2 worm cellular contexts compared by ENCODE assay signal in genomic region chrX:3153133-3153532, ce11.
TF ChIP-seq lines count a peak whose summit lies in the region.

No protein-coding gene starts in this region.

TF ChIP-seq in whole organism, L1 larva, 84 proteins besides CTCF, POLR2A, EP300 and RAD21 (continued from another document):
- TF ChIP-seq nhr-84 (tag; optimal IDR thresholded peaks at IDR 0.05; lab: Kevin White, UChicago) (no peak), nhr-12 (tag; optimal IDR thresholded peaks at IDR 0.05; lab: Kevin White, UChicago) (no peak), nhr-76 (tag; optimal IDR thresholded peaks at IDR 0.05; lab: Kevin White, UChicago) (no peak), nhr-71 (tag; optimal IDR thresholded peaks at IDR 0.05; lab: Kevin White, UChicago) (peak; percentile 42), lin-15B (tag; optimal IDR thresholded peaks at IDR 0.05; lab: Kevin White, UChicago) (no peak), lir-3 (tag; optimal IDR thresholded peaks at IDR 0.05; lab: Kevin White, UChicago; ENCODE audit: poor library complexity) (no peak), F16B12.6 (tag; optimal IDR thresholded peaks at IDR 0.05; lab: Kevin White, UChicago) (no peak), ama-1 (optimal IDR thresholded peaks at IDR 0.05; lab: Kevin White, UChicago) (no peak), skn-1 (tag; optimal IDR thresholded peaks at IDR 0.05; lab: Kevin White, UChicago) (no peak), unc-130 (tag; optimal IDR thresholded peaks at IDR 0.05; lab: Kevin White, UChicago) (no peak), nhr-20 (tag; optimal IDR thresholded peaks at IDR 0.05; lab: Kevin White, UChicago) (peak; percentile 25), zag-1 (tag; optimal IDR thresholded peaks at IDR 0.05; lab: Kevin White, UChicago) (no peak), nhr-85 (tag; lab: Kevin White, UChicago) (no peak), dpl-1 (GFP tag; optimal IDR thresholded peaks at IDR 0.05; lab: Kevin White, UChicago) (no peak), jun-1 (tag; optimal IDR thresholded peaks at IDR 0.05; lab: Kevin White, UChicago) (peak; percentile 29), unc-30 (tag; optimal IDR thresholded peaks at IDR 0.05; lab: Kevin White, UChicago) (no peak), unc-86 (tag; optimal IDR thresholded peaks at IDR 0.05; lab: Kevin White, UChicago) (no peak), lin-14 (GFP tag; optimal IDR thresholded peaks at IDR 0.05; lab: Kevin White, UChicago) (peak; percentile 21), mab-9 (GFP tag; IDR thresholded peaks at IDR 0.05; lab: Robert Waterston, UW) (no peak), lin-35 (GFP tag; optimal IDR thresholded peaks at IDR 0.05; lab: Kevin White, UChicago) (peak in 1 of 2 experiments; percentile 36), pqm-1 (tag; optimal IDR thresholded peaks at IDR 0.05; lab: Kevin White, UChicago) (peak; percentile 12), blmp-1 (tag; optimal IDR thresholded peaks at IDR 0.05; lab: Kevin White, UChicago) (no peak), alr-1 (tag; optimal IDR thresholded peaks at IDR 0.05; lab: Kevin White, UChicago; ENCODE audit: borderline replicate concordance) (no peak), lin-13 (GFP tag; optimal IDR thresholded peaks at IDR 0.05; lab: Kevin White, UChicago) (no peak), efl-3 (GFP tag; optimal IDR thresholded peaks at IDR 0.05; lab: Kevin White, UChicago) (no peak), fkh-4 (tag; optimal IDR thresholded peaks at IDR 0.05; lab: Kevin White, UChicago; ENCODE audit: borderline replicate concordance) (no peak), rnt-1 (tag; optimal IDR thresholded peaks at IDR 0.05; lab: Kevin White, UChicago) (no peak), mdl-1 (tag; optimal IDR thresholded peaks at IDR 0.05; lab: Kevin White, UChicago) (no peak), lin-39 (tag; optimal IDR thresholded peaks at IDR 0.05; lab: Kevin White, UChicago) (no peak), ceh-63 (GFP tag; optimal IDR thresholded peaks at IDR 0.05; lab: Kevin White, UChicago) (no peak), elt-2 (tag; optimal IDR thresholded peaks at IDR 0.05; lab: Kevin White, UChicago) (peak; percentile 96)

TF ChIP-seq in whole organism, L4 larva, 104 proteins besides CTCF, POLR2A, EP300 and RAD21 (continued from another document):
- TF ChIP-seq dmd-6 (GFP tag; IDR thresholded peaks at IDR 0.05; lab: Robert Waterston, UW) (peak; percentile 91), hlh-11 (tag; optimal IDR thresholded peaks at IDR 0.05; lab: Kevin White, UChicago) (peak; percentile 87), lin-38 (GFP tag; IDR thresholded peaks at IDR 0.05; lab: Robert Waterston, UW) (no peak), F10B5.3 (tag; optimal IDR thresholded peaks at IDR 0.05; lab: Kevin White, UChicago) (no peak), saeg-2 (GFP tag; IDR thresholded peaks at IDR 0.05; lab: Robert Waterston, UW) (0 out of 2 replicates have a peak, but pooled peaks have one; percentile 22), ceh-32 (tag; optimal IDR thresholded peaks at IDR 0.05; lab: Kevin White, UChicago; ENCODE audit: poor library complexity) (no peak), pqm-1 (tag; optimal IDR thresholded peaks at IDR 0.05; lab: Kevin White, UChicago) (peak; percentile 98), ceh-62 (tag; optimal IDR thresholded peaks at IDR 0.05; lab: Kevin White, UChicago) (no peak), ceh-82 (tag; optimal IDR thresholded peaks at IDR 0.05; lab: Kevin White, UChicago) (no peak), ceh-44 (GFP tag; IDR thresholded peaks at IDR 0.05; lab: Robert Waterston, UW) (no peak), egl-43 (GFP tag; IDR thresholded peaks at IDR 0.05; lab: Robert Waterston, UW) (no peak), lin-1 (GFP tag; IDR thresholded peaks at IDR 0.05; lab: Robert Waterston, UW) (peak; percentile 47; the same call in 1 of the 2 replicates), ztf-7 (tag; optimal IDR thresholded peaks at IDR 0.05; lab: Kevin White, UChicago) (peak; percentile 8), lsy-2 (tag; optimal IDR thresholded peaks at IDR 0.05; lab: Kevin White, UChicago) (no peak), ceh-20 (GFP tag; IDR thresholded peaks at IDR 0.05; lab: Robert Waterston, UW) (no peak), sdz-12 (GFP tag; optimal IDR thresholded peaks at IDR 0.05; lab: Kevin White, UChicago) (no peak), skn-1 (tag; optimal IDR thresholded peaks at IDR 0.05; lab: Kevin White, UChicago) (no peak), nhr-237 (tag; optimal IDR thresholded peaks at IDR 0.05; lab: Kevin White, UChicago) (no peak), zip-2 (tag; optimal IDR thresholded peaks at IDR 0.05; lab: Kevin White, UChicago) (no peak), nhr-42 (GFP tag; IDR thresholded peaks at IDR 0.05; lab: Robert Waterston, UW) (no peak), lim-7 (GFP tag; IDR thresholded peaks at IDR 0.05; lab: Robert Waterston, UW) (no peak), madf-5 (GFP tag; IDR thresholded peaks at IDR 0.05; lab: Robert Waterston, UW) (no peak), mep-1 (tag; optimal IDR thresholded peaks at IDR 0.05; lab: Kevin White, UChicago) (peak; percentile 11), duxl-1 (tag; optimal IDR thresholded peaks at IDR 0.05; lab: Kevin White, UChicago; ENCODE audit: poor library complexity) (no peak), T26A8.4 (GFP tag; IDR thresholded peaks at IDR 0.05; lab: Robert Waterston, UW) (0 out of 2 replicates have a peak, but pooled peaks have one; percentile 33), ces-1 (GFP tag; optimal IDR thresholded peaks at IDR 0.05; lab: Kevin White, UChicago) (no peak), nhr-6 (tag; optimal IDR thresholded peaks at IDR 0.05; lab: Kevin White, UChicago) (no peak), nhr-41 (GFP tag; IDR thresholded peaks at IDR 0.05; lab: Robert Waterston, UW) (peak; percentile 68), php-3 (GFP tag; IDR thresholded peaks at IDR 0.05; lab: Robert Waterston, UW) (peak; percentile 97), daf-12 (tag; optimal IDR thresholded peaks at IDR 0.05; lab: Kevin White, UChicago) (no peak), ama-1 (optimal IDR thresholded peaks at IDR 0.05; lab: Kevin White, UChicago) (no peak), pha-4 (GFP tag; IDR thresholded peaks at IDR 0.05; lab: Robert Waterston, UW) (no peak), pha-4 (tag; optimal IDR thresholded peaks at IDR 0.05; lab: Kevin White, UChicago) (no peak), nhr-111 (GFP tag; optimal IDR thresholded peaks at IDR 0.05; lab: Kevin White, UChicago) (no peak), mdt-29 (GFP tag; IDR thresholded peaks at IDR 0.05; lab: Robert Waterston, UW) (no peak), tag-97 (GFP tag; IDR thresholded peaks at IDR 0.05; lab: Robert Waterston, UW) (no peak), mxl-3 (GFP tag; optimal IDR thresholded peaks at IDR 0.05; lab: Kevin White, UChicago) (peak; percentile 31), lin-13 (GFP tag; optimal IDR thresholded peaks at IDR 0.05; lab: Kevin White, UChicago) (no peak), daf-8 (GFP tag; IDR thresholded peaks at IDR 0.05; lab: Robert Waterston, UW) (no peak), madf-9 (GFP tag; conservative IDR thresholded peaks at IDR 0.05; lab: Robert Waterston, UW) (no peak), nhr-28 (tag; optimal IDR thresholded peaks at IDR 0.05; lab: Kevin White, UChicago) (peak; percentile 92), daf-19 (GFP tag; conservative IDR thresholded peaks at IDR 0.05; lab: Robert Waterston, UW) (no peak), lir-3 (tag; optimal IDR thresholded peaks at IDR 0.05; lab: Kevin White, UChicago) (no peak), dmd-9 (GFP tag; IDR thresholded peaks at IDR 0.05; lab: Robert Waterston, UW) (no peak), nhr-25 (tag; optimal IDR thresholded peaks at IDR 0.05; lab: Kevin White, UChicago; ENCODE audit: borderline replicate concordance, insufficient read depth) (no peak), dmd-8 (GFP tag; IDR thresholded peaks at IDR 0.05; lab: Robert Waterston, UW) (no peak), mes-2 (tag; optimal IDR thresholded peaks at IDR 0.05; lab: Kevin White, UChicago; ENCODE audit: poor library complexity, severe bottlenecking) (peak; percentile 20), F44E2.7 (GFP tag; IDR thresholded peaks at IDR 0.05; lab: Robert Waterston, UW) (no peak), jun-1 (tag; optimal IDR thresholded peaks at IDR 0.05; lab: Kevin White, UChicago) (no peak), nhr-48 (tag; optimal IDR thresholded peaks at IDR 0.05; lab: Kevin White, UChicago) (peak; percentile 48), arid-1 (GFP tag; conservative IDR thresholded peaks at IDR 0.05; lab: Robert Waterston, UW) (no peak; the same call in 1 of the 2 replicates), dpl-1 (GFP tag; optimal IDR thresholded peaks at IDR 0.05; lab: Kevin White, UChicago) (no peak), snpc-4 (tag; optimal IDR thresholded peaks at IDR 0.05; lab: Kevin White, UChicago) (no peak), F49E8.2 (tag; optimal IDR thresholded peaks at IDR 0.05; lab: Kevin White, UChicago; ENCODE audit: borderline replicate concordance) (no peak), nhr-77 (tag; optimal IDR thresholded peaks at IDR 0.05; lab: Kevin White, UChicago) (peak; percentile 79), nhr-102 (tag; optimal IDR thresholded peaks at IDR 0.05; lab: Kevin White, UChicago) (peak; percentile 62), ZK546.5 (tag; optimal IDR thresholded peaks at IDR 0.05; lab: Kevin White, UChicago) (no peak), tra-1 (GFP tag; IDR thresholded peaks at IDR 0.05; lab: Robert Waterston, UW) (0 out of 2 replicates have a peak, but pooled peaks have one; percentile 44), attf-4 (tag; optimal IDR thresholded peaks at IDR 0.05; lab: Kevin White, UChicago) (no peak)
